Fruit fly (Drosophila melanogaster) whole organism, embryonic: Measurements from ENCODE around the gene CG4570.

Source experiments
- ATbp ChIP-seq: fragments of 200-800 bp; sonication (Bioruptor generic); optimal IDR thresholded peaks from 2 replicates; lab custom pipeline; 2017; ENCODE audit warnings: missing biosample characterization, mild to moderate bottlenecking, missing genetic modification characterization, missing genetic modification reagents
- Abd-B ChIP-seq: fragments of 200-800 bp; sonication (Bioruptor generic); optimal IDR thresholded peaks from 2 replicates; lab custom pipeline; 2018; ENCODE audit warnings: missing biosample characterization, mild to moderate bottlenecking, missing genetic modification characterization, moderate library complexity
- Ada2b ChIP-seq: fragments of 200-800 bp; sonication (Bioruptor generic); IDR thresholded peaks from 2 replicates; pipeline ENCODE4 v1.3.6; 2022; ENCODE audit warnings: missing biosample characterization, missing genetic modification characterization
- CG10565 ChIP-seq: fragments of 200-800 bp; sonication (Bioruptor generic); optimal IDR thresholded peaks from 3 replicates; lab custom pipeline; 2016; ENCODE audit warnings: missing biosample characterization, mild to moderate bottlenecking, missing genetic modification characterization
- CG11085 ChIP-seq: fragments of 200-800 bp; sonication (Bioruptor generic); IDR thresholded peaks from 2 replicates; pipeline ENCODE4 v1.3.6; 2022; ENCODE audit warnings: missing biosample characterization, missing genetic modification characterization
- CG12299 ChIP-seq: fragments of 200-800 bp; sonication (Bioruptor generic); optimal IDR thresholded peaks from 2 replicates; lab custom pipeline; 2018; ENCODE audit warnings: missing biosample characterization, mild to moderate bottlenecking, missing genetic modification characterization
- CG12659 ChIP-seq: fragments of 200-800 bp; sonication (Bioruptor generic); optimal IDR thresholded peaks from 3 replicates; lab custom pipeline; 2017; ENCODE audit warnings: mild to moderate bottlenecking, missing biosample characterization, missing genetic modification reagents, missing genetic modification characterization
- CG15073 ChIP-seq: fragments of 200-800 bp; sonication (Bioruptor generic); optimal IDR thresholded peaks from 2 replicates; lab custom pipeline; 2016; ENCODE audit warnings: missing biosample characterization, missing genetic modification characterization
- CG17912 ChIP-seq: fragments of 200-800 bp; sonication (Bioruptor generic); optimal IDR thresholded peaks from 2 replicates; lab custom pipeline; 2018; ENCODE audit warnings: missing biosample characterization, mild to moderate bottlenecking, missing genetic modification characterization
- CG31224 ChIP-seq: fragments of 200-800 bp; sonication (Bioruptor generic); IDR thresholded peaks from 2 replicates; pipeline ENCODE4 v1.3.6; 2022; ENCODE audit warnings: missing biosample characterization, missing genetic modification characterization
- CG31441 ChIP-seq: fragments of 200-800 bp; sonication (Bioruptor generic); IDR thresholded peaks from 2 replicates; pipeline ENCODE4 v1.3.6; 2022; ENCODE audit warnings: missing biosample characterization, missing genetic modification characterization
- CG32767 ChIP-seq: fragments of 200-800 bp; sonication (Bioruptor generic); IDR thresholded peaks from 2 replicates; pipeline ENCODE4 v1.3.6; 2022; ENCODE audit warnings: missing biosample characterization, missing genetic modification characterization
- CG42726 ChIP-seq: fragments of 200-800 bp; sonication (Bioruptor generic); IDR thresholded peaks from 2 replicates; pipeline ENCODE4 v1.3.6; 2022; ENCODE audit warnings: missing biosample characterization, missing genetic modification characterization; ENCODE audit not compliant: partially characterized antibody
- CG6683 ChIP-seq: fragments of 200-800 bp; sonication (Bioruptor generic); optimal IDR thresholded peaks from 2 replicates; lab custom pipeline; 2017; ENCODE audit warnings: missing biosample characterization, mild to moderate bottlenecking, missing genetic modification characterization, missing genetic modification reagents
- D ChIP-seq, 2 experiments: fragments of 200-800 bp in 1 of 2; fragments of >200 bp in 1 of 2; sonication (Bioruptor generic) in 1 of 2; optimal IDR thresholded peaks; 2 replicates in 1 of 2; 3 replicates in 1 of 2; lab custom pipeline; 2017; ENCODE audit warnings: mild to moderate bottlenecking in 1 of 2, missing biosample characterization in 1 of 2, missing genetic modification characterization in 1 of 2, missing genetic modification reagents in 1 of 2
- Dp ChIP-seq: fragments of 200-800 bp; sonication (Bioruptor generic); optimal IDR thresholded peaks from 2 replicates; lab custom pipeline; 2018; ENCODE audit warnings: missing biosample characterization, mild to moderate bottlenecking, missing genetic modification characterization, moderate library complexity
- E2f2 ChIP-seq: fragments of 200-800 bp; sonication (Bioruptor generic); IDR thresholded peaks from 2 replicates; pipeline ENCODE4 v1.3.6; 2022; ENCODE audit warnings: missing biosample characterization, missing genetic modification characterization
- Gsc ChIP-seq: fragments of 200-800 bp; sonication (Bioruptor generic); IDR thresholded peaks from 2 replicates; pipeline ENCODE4 v1.3.6; 2022; ENCODE audit warnings: missing biosample characterization, missing genetic modification characterization
- MESR4 ChIP-seq: fragments of 200-800 bp; sonication (Bioruptor generic); optimal IDR thresholded peaks from 2 replicates; lab custom pipeline; 2018; ENCODE audit warnings: missing biosample characterization, mild to moderate bottlenecking, missing genetic modification characterization, moderate library complexity
- Med ChIP-seq: fragments of 200-800 bp; sonication (Bioruptor generic); peaks from one replicate; lab custom pipeline; 2016; ENCODE audit warnings: missing biosample characterization, missing genetic modification characterization, mild to moderate bottlenecking, inconsistent platforms, moderate library complexity
- Meics ChIP-seq: fragments of 200-800 bp; sonication (Bioruptor generic); optimal IDR thresholded peaks from 2 replicates; lab custom pipeline; 2017; ENCODE audit warnings: missing biosample characterization, mild to moderate bottlenecking, missing genetic modification characterization
- NC2α ChIP-seq: fragments of 200-800 bp; sonication (Bioruptor generic); optimal IDR thresholded peaks from 2 replicates; lab custom pipeline; 2016; ENCODE audit warnings: missing biosample characterization, missing genetic modification characterization
- Nf-YB ChIP-seq: fragments of 200-800 bp; sonication (Bioruptor generic); optimal IDR thresholded peaks from 3 replicates; lab custom pipeline; 2019; ENCODE audit warnings: missing biosample characterization, mild to moderate bottlenecking, missing genetic modification characterization, moderate library complexity
- Optix ChIP-seq: fragments of 200-800 bp; sonication (Bioruptor generic); IDR thresholded peaks from 3 replicates; pipeline ENCODE4 v1.3.6; 2022; ENCODE audit warnings: missing biosample characterization, missing genetic modification characterization
- Sox102F ChIP-seq: fragments of 200-800 bp; sonication (Bioruptor generic); optimal IDR thresholded peaks from 2 replicates; lab custom pipeline; 2018; ENCODE audit warnings: missing biosample characterization, mild to moderate bottlenecking, missing genetic modification characterization, moderate library complexity
- Usf ChIP-seq: fragments of 200-800 bp; sonication (Bioruptor generic); optimal IDR thresholded peaks from 2 replicates; lab custom pipeline; 2017; ENCODE audit warnings: missing genotype, missing biosample characterization, missing genetic modification characterization
- YL-1 ChIP-seq: fragments of 200-800 bp; sonication (Bioruptor generic); optimal IDR thresholded peaks from 3 replicates; lab custom pipeline; 2017; ENCODE audit warnings: missing biosample characterization, mild to moderate bottlenecking, missing genetic modification characterization
- ac ChIP-seq: fragments of 200-800 bp; sonication (Bioruptor generic); optimal IDR thresholded peaks from 3 replicates; lab custom pipeline; 2017; ENCODE audit warnings: missing biosample characterization, mild to moderate bottlenecking, missing genetic modification characterization
- ap ChIP-seq: fragments of 200-800 bp; sonication (Bioruptor generic); IDR thresholded peaks from 2 replicates; pipeline ENCODE4 v1.3.6; 2022; ENCODE audit warnings: missing biosample characterization, missing genetic modification characterization
- cad ChIP-seq: fragments of >200 bp; optimal IDR thresholded peaks from 2 replicates; lab custom pipeline; 2017; ENCODE audit warnings: missing biosample characterization, missing genetic modification characterization
- chn ChIP-seq: fragments of 200-800 bp; sonication (Bioruptor generic); optimal IDR thresholded peaks from 2 replicates; lab custom pipeline; 2016; ENCODE audit warnings: missing biosample characterization, missing genetic modification characterization
- crp ChIP-seq, 2 experiments: fragments of 200-800 bp; sonication (Bioruptor generic); optimal IDR thresholded peaks; 2 replicates in 1 of 2; 3 replicates in 1 of 2; lab custom pipeline; 2017; ENCODE audit warnings: missing biosample characterization in 2 of 2, missing genetic modification characterization in 2 of 2, mild to moderate bottlenecking in 1 of 2, moderate library complexity in 1 of 2
- ftz-f1 ChIP-seq: fragments of 200-800 bp; sonication (Bioruptor generic); optimal IDR thresholded peaks from 2 replicates; lab custom pipeline; 2016; ENCODE audit warnings: missing biosample characterization, missing genetic modification characterization
- gfzf ChIP-seq: fragments of 200-800 bp; sonication (Bioruptor generic); optimal IDR thresholded peaks from 2 replicates; lab custom pipeline; 2016; ENCODE audit warnings: missing biosample characterization, mild to moderate bottlenecking, missing genetic modification characterization, moderate library complexity
- grau ChIP-seq: fragments of 200-800 bp; optimal IDR thresholded peaks from 3 replicates; lab custom pipeline; 2019; ENCODE audit warnings: missing biosample characterization, mild to moderate bottlenecking, missing genetic modification characterization, moderate library complexity
- h ChIP-seq: fragments of >200 bp; optimal IDR thresholded peaks from 2 replicates; lab custom pipeline; 2017
- ind ChIP-seq: fragments of 200-800 bp; sonication (Bioruptor generic); optimal IDR thresholded peaks from 3 replicates; lab custom pipeline; 2016; ENCODE audit warnings: missing biosample characterization, missing genetic modification characterization
- lov ChIP-seq, 2 experiments: fragments of 200-800 bp in 1 of 2; fragments of >200 bp in 1 of 2; sonication (Bioruptor generic) in 1 of 2; IDR thresholded peaks in 1 of 2; optimal IDR thresholded peaks in 1 of 2; 2 replicates in 1 of 2; 3 replicates in 1 of 2; pipeline versions ENCODE4 v1.3.6 to Lab custom; 2017 to 2022; ENCODE audit warnings: missing biosample characterization in 1 of 2, missing genetic modification characterization in 1 of 2
- nerfin-1 ChIP-seq: fragments of 200-800 bp; sonication (Bioruptor generic); optimal IDR thresholded peaks from 3 replicates; lab custom pipeline; 2019; ENCODE audit warnings: missing biosample characterization, mild to moderate bottlenecking, missing genetic modification characterization, moderate library complexity
- oc ChIP-seq: fragments of 200-800 bp; sonication (Bioruptor generic); optimal IDR thresholded peaks from 2 replicates; lab custom pipeline; 2018; ENCODE audit warnings: missing biosample characterization, mild to moderate bottlenecking, missing genetic modification characterization, moderate library complexity
- phol ChIP-seq: fragments of 200-800 bp; sonication (Bioruptor generic); optimal IDR thresholded peaks from 3 replicates; lab custom pipeline; 2018; ENCODE audit warnings: missing biosample characterization, mild to moderate bottlenecking, missing genetic modification characterization, moderate library complexity
- schlank ChIP-seq: fragments of 200-800 bp; sonication (Bioruptor generic); optimal IDR thresholded peaks from 2 replicates; lab custom pipeline; 2018; ENCODE audit warnings: missing biosample characterization, mild to moderate bottlenecking, missing genetic modification characterization
- seq ChIP-seq: fragments of 200-800 bp; sonication (Bioruptor generic); IDR thresholded peaks from 2 replicates; pipeline ENCODE4 v1.3.6; 2022; ENCODE audit warnings: missing biosample characterization, missing genetic modification characterization
- slou ChIP-seq: fragments of 200-800 bp; sonication (Bioruptor generic); optimal IDR thresholded peaks from 3 replicates; lab custom pipeline; 2016; ENCODE audit warnings: missing biosample characterization, missing genetic modification characterization
- sqz ChIP-seq: fragments of 200-800 bp; sonication (Bioruptor generic); optimal IDR thresholded peaks from 3 replicates; lab custom pipeline; 2018; ENCODE audit warnings: missing biosample characterization, mild to moderate bottlenecking, missing genetic modification characterization
- stwl ChIP-seq: fragments of 200-800 bp; sonication (Bioruptor generic); optimal IDR thresholded peaks from 3 replicates; lab custom pipeline; 2018; ENCODE audit warnings: missing biosample characterization, mild to moderate bottlenecking, missing genetic modification characterization, moderate library complexity
- trem ChIP-seq: fragments of 200-800 bp; optimal IDR thresholded peaks from 3 replicates; lab custom pipeline; 2019; ENCODE audit warnings: missing biosample characterization, mild to moderate bottlenecking, missing genetic modification characterization, moderate library complexity
- unpg ChIP-seq: fragments of 200-800 bp; sonication (Bioruptor generic); optimal IDR thresholded peaks from 3 replicates; lab custom pipeline; 2018; ENCODE audit warnings: missing biosample characterization, mild to moderate bottlenecking, missing genetic modification characterization, moderate library complexity
- usp ChIP-seq: fragments of >200 bp; optimal IDR thresholded peaks from 2 replicates; lab custom pipeline; 2017; ENCODE audit warnings: missing biosample characterization, missing genetic modification characterization
- zfh2 ChIP-seq: fragments of 200-800 bp; sonication (Bioruptor generic); optimal IDR thresholded peaks from 2 replicates; lab custom pipeline; 2016; ENCODE audit warnings: missing biosample characterization, missing genetic modification characterization

The CG4570 gene

dm6 chr3R:10856618-10857017, at the start of gene CG4570:
TSS of gene CG4570 (plus strand) at chr3R:10856807.
- no peak for TF ChIP-seq Usf (GFP tag; lab: Kevin White, UChicago)
- no peak for TF ChIP-seq Gsc (GFP tag; lab: Robert Waterston, UW)
- no peak for TF ChIP-seq ind
- TF ChIP-seq chn (GFP tag; lab: Kevin White, UChicago): no peak
- no peak for TF ChIP-seq CG32767 (GFP tag; lab: Robert Waterston, UW)
- TF ChIP-seq Dp (GFP tag; lab: Kevin White, UChicago): peak; percentile 7
- no peak for TF ChIP-seq Meics (GFP tag; lab: Kevin White, UChicago)
- TF ChIP-seq CG17912 (GFP tag; lab: Kevin White, UChicago): no peak
- no peak for TF ChIP-seq schlank
- TF ChIP-seq phol: peak; percentile 74
- peak; percentile 33 for TF ChIP-seq YL-1 (GFP tag; lab: Kevin White, UChicago)
- no peak for TF ChIP-seq zfh2 (GFP tag; lab: Kevin White, UChicago)
- no peak for TF ChIP-seq CG42726 (GFP tag; lab: Robert Waterston, UW)
- TF ChIP-seq CG10565: no peak
- peak; percentile 62 for TF ChIP-seq cad (GFP tag; lab: Kevin White, UChicago)
- peak; percentile 29 for TF ChIP-seq MESR4 (GFP tag; lab: Kevin White, UChicago)
- no peak for TF ChIP-seq CG11085 (GFP tag; lab: Robert Waterston, UW)
- TF ChIP-seq grau (tag; lab: Kevin White, UChicago): no peak
- TF ChIP-seq sqz (GFP tag; lab: Kevin White, UChicago): no peak
- no peak for TF ChIP-seq ftz-f1 (GFP tag; lab: Kevin White, UChicago)
- TF ChIP-seq E2f2 (GFP tag; lab: Robert Waterston, UW): no peak
- no peak for TF ChIP-seq unpg (GFP tag; lab: Kevin White, UChicago)
- no peak for TF ChIP-seq lov (optimal IDR thresholded peaks at IDR 0.05; lab: Kevin White, UChicago)
- TF ChIP-seq lov (GFP tag; IDR thresholded peaks at IDR 0.05; lab: Robert Waterston, UW): no peak
- TF ChIP-seq usp (GFP tag; lab: Kevin White, UChicago): no peak
- TF ChIP-seq Optix (GFP tag; lab: Robert Waterston, UW): no peak
- no peak for TF ChIP-seq CG12299 (tag; lab: Kevin White, UChicago)
- no peak for TF ChIP-seq ATbp
- no peak for TF ChIP-seq Sox102F (GFP tag; lab: Kevin White, UChicago)
- TF ChIP-seq stwl (tag; lab: Kevin White, UChicago): peak; percentile 5
- TF ChIP-seq Abd-B: no peak
- TF ChIP-seq oc (tag; lab: Kevin White, UChicago): no peak
- no peak for TF ChIP-seq ac (GFP tag; lab: Kevin White, UChicago)
- TF ChIP-seq Ada2b (GFP tag; lab: Robert Waterston, UW): no peak
- no peak for TF ChIP-seq CG6683
- no peak for TF ChIP-seq CG31441
- TF ChIP-seq seq (GFP tag; lab: Robert Waterston, UW): peak; percentile 14; the same call in 1 of the 2 replicates
- TF ChIP-seq CG15073 (GFP tag; lab: Kevin White, UChicago): no peak
- TF ChIP-seq trem (tag; lab: Kevin White, UChicago): peak; percentile 48
- TF ChIP-seq ap (GFP tag; lab: Robert Waterston, UW): no peak
- peak; percentile 16 for TF ChIP-seq gfzf (GFP tag; lab: Kevin White, UChicago)
- no peak for TF ChIP-seq CG31224 (GFP tag; lab: Robert Waterston, UW)
- TF ChIP-seq nerfin-1 (tag; lab: Kevin White, UChicago): peak; percentile 83
- no peak for TF ChIP-seq NC2α (GFP tag; lab: Kevin White, UChicago)
- no peak for TF ChIP-seq Nf-YB
- TF ChIP-seq h: no peak
- TF ChIP-seq Med (GFP tag; lab: Kevin White, UChicago): no peak
- TF ChIP-seq slou (GFP tag; lab: Kevin White, UChicago): no peak
- TF ChIP-seq crp (GFP tag; optimal IDR thresholded peaks at IDR 0.05; lab: Kevin White, UChicago): peak in 1 of 2 experiments; percentile 76
- TF ChIP-seq D (optimal IDR thresholded peaks at IDR 0.05; lab: Kevin White, UChicago): peak; percentile 13
- no peak for TF ChIP-seq D (GFP tag; optimal IDR thresholded peaks at IDR 0.05; lab: Kevin White, UChicago)
- TF ChIP-seq CG12659: no peak
